Worm (Caenorhabditis elegans): Measurements from ENCODE around the gene nol-9.
"Not testable (repeated sequence)": the region's sequence is repeated elsewhere in the genome, so short reads cannot be mapped to it uniquely, and the experiment has no call there.

Gene nol-9

ce11 chrIV:13450740-13451139, 28.4 kb downstream of the nol-9 start:
- no peak for TF ChIP-seq nhr-76 (tag; optimal IDR thresholded peaks at IDR 0.05)
- TF ChIP-seq elt-1 (tag; optimal IDR thresholded peaks at IDR 0.05; ENCODE audit: borderline replicate concordance, insufficient read depth) = no peak
- no peak for TF ChIP-seq ztf-11 (tag; optimal IDR thresholded peaks at IDR 0.05)
- TF ChIP-seq drap-1 (GFP tag; optimal IDR thresholded peaks at IDR 0.05) = no peak
- TF ChIP-seq ceh-83 (GFP tag; optimal IDR thresholded peaks at IDR 0.05) = no peak
- TF ChIP-seq cnd-1 (tag; optimal IDR thresholded peaks at IDR 0.05) = no peak
- TF ChIP-seq M03D4.4 (tag; optimal IDR thresholded peaks at IDR 0.05) = no peak
- TF ChIP-seq lsy-2 (tag; optimal IDR thresholded peaks at IDR 0.05) = no peak
- TF ChIP-seq blmp-1 (tag; optimal IDR thresholded peaks at IDR 0.05) = no peak
- TF ChIP-seq ces-1 (GFP tag; optimal IDR thresholded peaks at IDR 0.05) = no peak
- no peak for TF ChIP-seq unc-62 (GFP tag; optimal IDR thresholded peaks at IDR 0.05)
- no peak for TF ChIP-seq unc-39 (tag; optimal IDR thresholded peaks at IDR 0.05)
- TF ChIP-seq ceh-39 (tag; optimal IDR thresholded peaks at IDR 0.05) = no peak
- TF ChIP-seq lin-32 (GFP tag; optimal IDR thresholded peaks at IDR 0.05) = no peak
- TF ChIP-seq mls-2 (tag; optimal IDR thresholded peaks at IDR 0.05) = no peak
- TF ChIP-seq unc-120 (tag; optimal IDR thresholded peaks at IDR 0.05; ENCODE audit: poor library complexity, severe bottlenecking) = no peak
- no peak for TF ChIP-seq nhr-2 (tag; optimal IDR thresholded peaks at IDR 0.05)
- TF ChIP-seq nhr-28 (tag; optimal IDR thresholded peaks at IDR 0.05) = no peak
- TF ChIP-seq nhr-12 (tag; optimal IDR thresholded peaks at IDR 0.05) = no peak
- TF ChIP-seq bed-3 (GFP tag; optimal IDR thresholded peaks at IDR 0.05) = no peak

- TF ChIP-seq ceh-39 (tag; optimal IDR thresholded peaks at IDR 0.05) (no peak), mep-1 (tag; optimal IDR thresholded peaks at IDR 0.05) (peak; percentile 54)
Observed at ce11 chrIV:13453509-13453908, 31.2 kb downstream of the nol-9 start.

DNA sequence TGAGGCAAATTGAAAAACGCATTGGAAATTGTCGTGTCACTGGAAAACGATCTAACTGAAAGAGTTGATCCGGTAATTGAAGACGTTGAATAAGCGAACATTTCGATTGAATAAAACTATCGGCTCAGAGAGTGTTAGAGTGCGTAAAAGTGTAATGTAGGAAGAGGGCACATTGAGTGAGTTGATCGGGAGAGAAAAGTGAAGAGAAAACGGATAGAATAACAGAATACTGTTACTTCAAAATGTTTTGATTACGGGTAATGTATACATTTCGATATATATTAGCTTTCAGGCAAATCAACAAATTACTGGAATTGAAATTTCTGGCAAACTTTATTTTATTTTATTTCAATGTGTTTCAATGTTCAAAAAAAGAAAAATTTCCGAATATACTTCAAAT, 32.4 kb downstream of the nol-9 start, which contains the start of gene uso-1:
uso-1 (minus strand) TSS at position 101 of the 400 bp plus-strand sequence.
- TF ChIP-seq tbx-8 (GFP tag; optimal IDR thresholded peaks at IDR 0.05) = no peak
- no peak for TF ChIP-seq mls-2 (tag; optimal IDR thresholded peaks at IDR 0.05)

ce11 chrIV:13455200-13455599, 32.9 kb downstream of the nol-9 start, which contains the start of gene Y38H8A.7:
Gene Y38H8A.7, plus strand, starts transcription at chrIV:13455500.
- not testable (repeated sequence) for TF ChIP-seq cnd-1 (tag; optimal IDR thresholded peaks at IDR 0.05); snpc-4 (tag; optimal IDR thresholded peaks at IDR 0.05); unc-62 (GFP tag; optimal IDR thresholded peaks at IDR 0.05)

ce11 chrIV:13456893-13457292, 34.6 kb downstream of the nol-9 start:
- no peak for TF ChIP-seq unc-39 (tag; optimal IDR thresholded peaks at IDR 0.05)
- no peak for TF ChIP-seq flh-1 (GFP tag; optimal IDR thresholded peaks at IDR 0.05)
- TF ChIP-seq nhr-12 (tag; optimal IDR thresholded peaks at IDR 0.05) = no peak
- TF ChIP-seq mls-2 (tag; optimal IDR thresholded peaks at IDR 0.05) = no peak
- no peak for TF ChIP-seq ceh-39 (tag; optimal IDR thresholded peaks at IDR 0.05)
- TF ChIP-seq mep-1 (tag; optimal IDR thresholded peaks at IDR 0.05) = no peak
- TF ChIP-seq ztf-11 (tag; optimal IDR thresholded peaks at IDR 0.05) = no peak
- TF ChIP-seq cnd-1 (tag; optimal IDR thresholded peaks at IDR 0.05) = no peak

- TF ChIP-seq tbx-8 (GFP tag; optimal IDR thresholded peaks at IDR 0.05) (no peak), ceh-83 (GFP tag; optimal IDR thresholded peaks at IDR 0.05) (no peak), lsy-2 (tag; optimal IDR thresholded peaks at IDR 0.05) (no peak), ces-1 (GFP tag; optimal IDR thresholded peaks at IDR 0.05) (no peak), bed-3 (GFP tag; optimal IDR thresholded peaks at IDR 0.05) (no peak), pha-4 (tag; optimal IDR thresholded peaks at IDR 0.05) (no peak), hlh-1 (tag; optimal IDR thresholded peaks at IDR 0.05) (no peak)
Observed at ce11 chrIV:13458237-13458636, 35.9 kb downstream of the nol-9 start.

- TF ChIP-seq ceh-39 (tag; optimal IDR thresholded peaks at IDR 0.05) (no peak), ztf-11 (tag; optimal IDR thresholded peaks at IDR 0.05) (no peak), ham-2 (GFP tag; optimal IDR thresholded peaks at IDR 0.05) (no peak)
Observed at ce11 chrIV:13460876-13461275, 38.6 kb downstream of the nol-9 start, which contains the start of gene Y38H8A.12. Gene Y38H8A.12, minus strand, starts transcription at chrIV:13460976.
